Worm (Caenorhabditis elegans): ENCODE data around the gene ilcr-1.

Gene ilcr-1

DNA sequence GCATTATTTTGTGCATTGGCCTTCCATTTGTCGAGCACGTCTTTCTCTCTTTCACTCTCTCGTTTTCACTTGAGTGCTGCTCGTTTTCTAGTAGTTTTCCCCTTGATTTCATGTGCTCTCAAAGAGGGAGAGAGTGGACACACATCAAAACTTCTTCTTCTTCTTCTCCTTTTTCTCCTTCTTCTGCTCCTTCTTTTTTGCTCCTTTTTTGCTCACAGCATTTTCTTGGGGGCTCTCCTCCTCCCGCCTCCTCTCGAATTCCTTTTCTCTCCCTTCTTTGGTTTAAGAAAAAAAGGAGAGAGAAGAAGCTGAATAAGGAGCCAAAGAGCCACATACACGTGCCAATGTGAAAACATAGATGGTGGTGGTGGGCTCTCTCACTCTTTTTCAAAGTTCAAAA is 3.7 kb upstream of the ilcr-1 start:
- no peak for TF ChIP-seq tra-4 (tag; optimal IDR thresholded peaks at IDR 0.05)
- TF ChIP-seq hmg-4 (GFP tag; optimal IDR thresholded peaks at IDR 0.05), result no peak

DNA sequence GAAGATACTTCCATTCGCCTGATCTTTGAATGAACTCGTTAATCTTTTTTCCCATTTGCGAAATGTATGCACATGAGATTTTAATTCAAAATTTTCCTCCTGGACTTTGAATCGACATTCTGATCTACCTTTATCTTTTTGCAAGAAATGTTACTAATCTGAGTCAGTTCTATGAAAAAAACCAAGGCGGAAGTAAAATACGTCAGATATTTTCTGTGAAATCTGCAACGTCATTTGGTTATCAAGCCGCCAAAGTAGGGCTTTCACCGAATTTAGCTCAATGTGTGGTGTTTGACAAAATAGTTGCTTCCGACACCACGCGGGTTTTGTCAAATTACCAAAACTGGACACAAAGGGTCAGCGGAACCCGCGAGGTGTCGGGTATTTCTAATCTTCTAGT is 1.4 kb upstream of the ilcr-1 start:
- TF ChIP-seq flt-1 (GFP tag; IDR thresholded peaks at IDR 0.05), result no peak
- TF ChIP-seq ceh-36 (tag; optimal IDR thresholded peaks at IDR 0.05), result no peak
- TF ChIP-seq tbx-37 (GFP tag; conservative IDR thresholded peaks at IDR 0.05), result no peak
- TF ChIP-seq tra-4 (tag; optimal IDR thresholded peaks at IDR 0.05), result no peak
- no peak for TF ChIP-seq F13C5.2 (tag; optimal IDR thresholded peaks at IDR 0.05)
- no peak for TF ChIP-seq B0310.2 (tag; optimal IDR thresholded peaks at IDR 0.05)
- no peak for TF ChIP-seq sea-1 (GFP tag; conservative IDR thresholded peaks at IDR 0.05)
- no peak for TF ChIP-seq pes-1 (GFP tag; IDR thresholded peaks at IDR 0.05)
- no peak for TF ChIP-seq scrt-1 (GFP tag; IDR thresholded peaks at IDR 0.05)
- TF ChIP-seq tbx-11 (GFP tag; IDR thresholded peaks at IDR 0.05), result no peak
- no peak for TF ChIP-seq hmbx-1 (tag; optimal IDR thresholded peaks at IDR 0.05)
- TF ChIP-seq aly-1 (tag; optimal IDR thresholded peaks at IDR 0.05), result no peak
- no peak for TF ChIP-seq ets-7 (tag; optimal IDR thresholded peaks at IDR 0.05)
- TF ChIP-seq ceh-13 (GFP tag; optimal IDR thresholded peaks at IDR 0.05), result no peak

DNA sequence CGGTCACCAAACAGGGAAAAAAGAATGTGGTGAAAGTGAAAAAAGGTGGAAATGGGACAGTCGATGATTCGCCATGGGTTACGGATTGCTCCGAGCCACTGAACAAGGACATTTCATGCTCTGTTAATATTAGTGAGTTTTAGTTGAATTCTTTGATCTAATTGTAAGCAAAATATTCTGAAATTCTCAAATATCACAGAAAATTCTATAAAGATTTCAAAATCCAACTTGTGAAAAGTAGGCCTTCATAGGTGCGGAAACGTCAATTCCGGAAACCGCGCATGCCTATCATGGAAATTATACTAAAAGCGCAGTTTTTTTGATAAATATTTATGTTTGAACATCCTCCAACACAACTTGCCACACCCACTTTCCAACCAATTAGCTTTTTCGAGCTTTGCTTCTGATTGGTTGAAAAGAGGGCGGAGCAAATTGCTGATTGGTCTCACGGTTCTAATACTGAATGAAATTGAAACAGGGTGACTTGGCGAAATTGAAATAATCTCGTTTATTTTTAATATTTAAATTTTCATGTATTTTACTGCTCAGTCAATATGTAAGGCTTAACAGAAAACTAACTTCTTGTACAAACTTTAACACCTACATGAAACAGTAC is 621 bp downstream of the ilcr-1 start:
- TF ChIP-seq ets-7 (tag; optimal IDR thresholded peaks at IDR 0.05), result no peak
- TF ChIP-seq tbx-11 (GFP tag; IDR thresholded peaks at IDR 0.05), result no peak
- TF ChIP-seq tra-4 (tag; optimal IDR thresholded peaks at IDR 0.05), result no peak
- no peak for TF ChIP-seq ama-1 (optimal IDR thresholded peaks at IDR 0.05)
- no peak for TF ChIP-seq flt-1 (GFP tag; IDR thresholded peaks at IDR 0.05)
- TF ChIP-seq ceh-13 (GFP tag; optimal IDR thresholded peaks at IDR 0.05), result no peak
- TF ChIP-seq scrt-1 (GFP tag; IDR thresholded peaks at IDR 0.05), result no peak

DNA sequence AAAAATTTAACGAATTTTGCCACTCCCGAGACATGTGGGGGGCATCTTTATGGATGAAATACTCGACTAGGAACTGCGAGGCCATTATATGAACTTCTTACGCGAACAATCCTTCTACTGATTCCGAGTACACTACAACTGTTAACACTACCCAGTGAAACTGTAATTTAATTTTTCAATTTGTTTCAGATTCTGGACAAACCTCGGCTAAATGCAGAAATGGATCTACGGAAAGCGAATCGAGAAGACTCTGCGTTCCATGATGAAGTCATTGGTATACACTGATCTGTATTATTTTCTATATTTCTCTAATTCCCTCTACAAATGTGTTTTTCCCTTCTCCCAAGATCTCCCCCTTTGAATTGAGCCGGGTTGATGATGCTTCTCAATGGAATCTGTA is 8.7 kb downstream of the ilcr-1 start:
- TF ChIP-seq ceh-36 (tag; optimal IDR thresholded peaks at IDR 0.05) (no peak), hmg-4 (GFP tag; optimal IDR thresholded peaks at IDR 0.05) (no peak), hnd-1 (tag; optimal IDR thresholded peaks at IDR 0.05) (no peak), F13C5.2 (tag; optimal IDR thresholded peaks at IDR 0.05) (no peak)

DNA sequence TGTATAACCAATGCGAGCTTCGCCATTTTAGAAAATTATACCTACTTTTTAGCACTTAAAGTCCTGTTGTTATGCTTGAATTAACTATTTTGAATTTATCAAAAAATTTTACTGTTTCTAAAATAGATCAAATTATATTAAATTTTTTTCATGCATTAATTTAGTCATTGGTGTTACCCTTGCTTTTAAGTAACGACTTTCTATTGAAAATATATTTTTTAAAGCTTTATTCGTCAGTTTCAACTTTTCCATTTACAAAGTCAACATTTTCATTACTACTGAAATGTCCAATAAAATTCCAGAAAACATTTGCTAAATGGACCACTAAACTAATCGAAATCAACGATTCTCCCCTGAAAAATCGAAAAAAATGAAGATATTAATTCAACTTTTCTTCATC is 15.3 kb downstream of the ilcr-1 start, which contains the start of gene Y64G10A.7:
TSS of gene Y64G10A.7 (plus strand) at position 301 of the 400 bp plus-strand sequence.
- no peak for TF ChIP-seq tbx-11 (GFP tag; IDR thresholded peaks at IDR 0.05)
- no peak for TF ChIP-seq sea-1 (GFP tag; conservative IDR thresholded peaks at IDR 0.05)
- no peak for TF ChIP-seq hmbx-1 (tag; optimal IDR thresholded peaks at IDR 0.05)
- TF ChIP-seq flt-1 (GFP tag; IDR thresholded peaks at IDR 0.05), result no peak
- TF ChIP-seq tra-4 (tag; optimal IDR thresholded peaks at IDR 0.05), result no peak
- no peak for TF ChIP-seq hmg-4 (GFP tag; optimal IDR thresholded peaks at IDR 0.05)
- TF ChIP-seq aly-1 (tag; optimal IDR thresholded peaks at IDR 0.05), result no peak
- no peak for TF ChIP-seq scrt-1 (GFP tag; IDR thresholded peaks at IDR 0.05)
- no peak for TF ChIP-seq B0310.2 (tag; optimal IDR thresholded peaks at IDR 0.05)
- TF ChIP-seq ama-1 (optimal IDR thresholded peaks at IDR 0.05), result no peak
- TF ChIP-seq ceh-13 (GFP tag; optimal IDR thresholded peaks at IDR 0.05), result no peak
- TF ChIP-seq ceh-36 (tag; optimal IDR thresholded peaks at IDR 0.05), result no peak
- TF ChIP-seq tbx-37 (GFP tag; conservative IDR thresholded peaks at IDR 0.05), result no peak
- no peak for TF ChIP-seq pes-1 (GFP tag; IDR thresholded peaks at IDR 0.05)
- no peak for TF ChIP-seq ets-7 (tag; optimal IDR thresholded peaks at IDR 0.05)
- no peak for TF ChIP-seq hnd-1 (tag; optimal IDR thresholded peaks at IDR 0.05)
- TF ChIP-seq F13C5.2 (tag; optimal IDR thresholded peaks at IDR 0.05), result no peak

DNA sequence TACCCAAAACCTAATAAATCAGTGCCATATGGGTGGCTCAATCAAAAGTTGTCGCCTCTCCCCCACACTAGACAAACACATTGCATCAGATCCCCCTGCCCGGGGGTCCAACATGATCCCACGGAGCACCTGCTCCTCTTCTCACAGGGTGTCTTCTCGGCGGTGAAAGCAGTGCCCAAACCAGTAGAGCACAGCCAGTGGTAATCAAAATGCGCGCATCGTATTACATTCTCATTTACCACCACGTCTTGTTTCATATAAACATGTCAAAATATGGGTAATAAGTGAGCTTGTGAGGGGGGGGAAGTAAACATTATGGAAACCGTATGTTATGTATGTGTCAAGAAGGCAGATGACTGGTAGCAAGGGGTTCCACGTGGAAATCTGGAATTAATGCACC is 19.0 kb downstream of the ilcr-1 start:
- TF ChIP-seq ceh-36 (tag; optimal IDR thresholded peaks at IDR 0.05) (no peak), tbx-11 (GFP tag; IDR thresholded peaks at IDR 0.05) (no peak), hnd-1 (tag; optimal IDR thresholded peaks at IDR 0.05) (no peak), F13C5.2 (tag; optimal IDR thresholded peaks at IDR 0.05) (no peak), ets-7 (tag; optimal IDR thresholded peaks at IDR 0.05) (no peak), ceh-13 (GFP tag; optimal IDR thresholded peaks at IDR 0.05) (no peak), hmbx-1 (tag; optimal IDR thresholded peaks at IDR 0.05) (no peak), tra-4 (tag; optimal IDR thresholded peaks at IDR 0.05) (no peak)

DNA sequence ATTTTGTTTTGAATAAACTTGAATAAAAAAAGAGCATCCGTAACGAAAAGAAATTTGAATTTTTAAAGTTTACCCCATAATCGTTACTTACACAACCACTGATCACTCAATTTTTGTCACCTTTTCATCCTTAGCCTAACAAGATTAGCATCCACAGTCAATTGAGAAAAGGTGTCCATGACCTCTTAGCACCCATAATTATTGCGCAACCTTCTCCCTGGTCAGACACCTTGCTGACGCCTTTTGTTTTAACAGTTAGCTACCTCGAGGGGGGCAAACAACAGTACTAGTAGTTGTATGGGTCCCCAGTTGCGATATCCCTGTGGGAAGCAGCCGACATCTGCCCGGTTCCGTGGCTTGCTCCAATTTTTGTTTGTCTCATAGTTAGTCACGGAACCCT is 20.8 kb downstream of the ilcr-1 start:
- no peak for TF ChIP-seq F13C5.2 (tag; optimal IDR thresholded peaks at IDR 0.05)
- no peak for TF ChIP-seq hmg-4 (GFP tag; optimal IDR thresholded peaks at IDR 0.05)
- no peak for TF ChIP-seq sea-1 (GFP tag; conservative IDR thresholded peaks at IDR 0.05)
- TF ChIP-seq hnd-1 (tag; optimal IDR thresholded peaks at IDR 0.05), result no peak
- TF ChIP-seq scrt-1 (GFP tag; IDR thresholded peaks at IDR 0.05), result no peak
- no peak for TF ChIP-seq ceh-36 (tag; optimal IDR thresholded peaks at IDR 0.05)
- TF ChIP-seq aly-1 (tag; optimal IDR thresholded peaks at IDR 0.05), result no peak
- TF ChIP-seq B0310.2 (tag; optimal IDR thresholded peaks at IDR 0.05), result no peak

DNA sequence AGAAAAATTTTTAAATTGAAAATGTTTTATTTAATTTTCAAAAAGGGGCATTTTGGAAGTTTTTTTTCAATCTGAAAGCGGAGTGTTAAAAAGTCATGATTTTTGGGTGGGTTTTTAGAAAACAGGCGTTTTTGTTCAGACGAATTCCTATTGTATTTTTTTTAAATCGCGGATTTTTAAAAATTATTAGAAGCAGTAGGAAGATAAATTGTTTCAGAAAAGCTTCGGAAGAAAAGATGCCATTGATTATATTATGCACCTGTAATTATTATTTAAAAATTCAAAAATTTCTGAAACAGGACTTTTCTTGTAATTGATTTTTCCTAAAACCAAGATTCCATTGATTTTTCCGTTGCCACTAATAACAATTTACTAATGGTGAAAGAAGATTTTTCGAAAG is 29.6 kb downstream of the ilcr-1 start:
- TF ChIP-seq hmg-4 (GFP tag; optimal IDR thresholded peaks at IDR 0.05) (no peak), ceh-13 (GFP tag; optimal IDR thresholded peaks at IDR 0.05) (no peak), hmbx-1 (tag; optimal IDR thresholded peaks at IDR 0.05) (no peak)

DNA sequence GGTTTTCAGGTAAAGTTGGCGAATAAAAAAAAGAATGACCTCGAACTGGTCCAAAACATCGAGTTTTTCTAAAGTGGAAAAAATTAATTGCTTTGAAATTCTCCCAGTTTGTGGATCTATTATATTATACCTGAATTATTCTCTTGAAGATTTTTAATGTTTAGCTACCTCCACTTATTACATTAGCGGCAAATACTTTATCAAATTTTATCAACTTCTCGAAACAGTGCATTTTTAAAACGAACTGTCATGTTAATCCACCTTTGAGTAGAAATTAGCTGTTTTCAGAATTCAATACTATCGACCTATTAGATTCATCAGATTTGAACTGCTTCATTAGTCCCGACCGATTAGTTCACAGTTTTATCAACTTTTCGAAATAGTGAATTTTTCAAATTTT is 41.8 kb downstream of the ilcr-1 start:
- no peak for TF ChIP-seq flt-1 (GFP tag; IDR thresholded peaks at IDR 0.05)
